Worm (Caenorhabditis elegans): ENCODE results near the gene atx-3.

The atx-3 gene

ce11 chrV:15590183-15590667 lies 13.0 kb upstream of the atx-3 start, which contains the start of gene F28F8.7:
TSS of gene F28F8.7 (minus strand) at chrV:15590617.
- peak; percentile 66 for TF ChIP-seq nhr-90 (tag; optimal IDR thresholded peaks at IDR 0.05; ENCODE audit: poor library complexity)
- TF ChIP-seq snu-23 (GFP tag; optimal IDR thresholded peaks at IDR 0.05), result peak; percentile 78
- peak; percentile 4 for TF ChIP-seq ceh-8 (GFP tag; optimal IDR thresholded peaks at IDR 0.05)
- TF ChIP-seq unc-86 (tag; optimal IDR thresholded peaks at IDR 0.05), result peak; percentile 36
- TF ChIP-seq nhr-85 (tag), result peak; percentile 79
- TF ChIP-seq egl-13 (tag; optimal IDR thresholded peaks at IDR 0.05), result peak; percentile 67
- TF ChIP-seq swsn-7 (tag; optimal IDR thresholded peaks at IDR 0.05), result peak; percentile 55
- TF ChIP-seq rnt-1 (tag; optimal IDR thresholded peaks at IDR 0.05), result peak; percentile 49
- peak; percentile 64 for TF ChIP-seq nhr-20 (tag; optimal IDR thresholded peaks at IDR 0.05)
- TF ChIP-seq nhr-47 (tag; optimal IDR thresholded peaks at IDR 0.05), result peak; percentile 90
- peak; percentile 44 to 79 for TF ChIP-seq efl-1 (optimal IDR thresholded peaks at IDR 0.05)
- TF ChIP-seq efl-1 (GFP tag; optimal IDR thresholded peaks at IDR 0.05 in 1 of 2), result peak; percentile 63 to 94
- peak in 2 of 3 experiments; percentile 52 to 58 for TF ChIP-seq dpl-1 (GFP tag; optimal IDR thresholded peaks at IDR 0.05)
- peak; percentile 72 for TF ChIP-seq xbp-1 (tag; optimal IDR thresholded peaks at IDR 0.05)
- peak; percentile 14 for TF ChIP-seq irx-1 (tag; optimal IDR thresholded peaks at IDR 0.05)
- peak; percentile 8 for TF ChIP-seq nhr-11 (tag; optimal IDR thresholded peaks at IDR 0.05)
- TF ChIP-seq tbx-2 (tag; optimal IDR thresholded peaks at IDR 0.05), result peak; percentile 19
- TF ChIP-seq fkh-4 (tag; optimal IDR thresholded peaks at IDR 0.05; ENCODE audit: borderline replicate concordance), result peak; percentile 16
- peak; percentile 41 for TF ChIP-seq zip-4 (GFP tag; optimal IDR thresholded peaks at IDR 0.05)
- TF ChIP-seq F16B12.6 (tag; optimal IDR thresholded peaks at IDR 0.05), result peak; percentile 20
- peak; percentile 65 for TF ChIP-seq lin-14 (GFP tag; optimal IDR thresholded peaks at IDR 0.05)
- peak; percentile 32 for TF ChIP-seq lin-15B (tag; optimal IDR thresholded peaks at IDR 0.05)
- TF ChIP-seq nhr-71 (tag; optimal IDR thresholded peaks at IDR 0.05), result peak; percentile 86
- TF ChIP-seq unc-98 (GFP tag; IDR thresholded peaks at IDR 0.05), result peak; percentile 62; the same call in 1 of the 2 replicates
- TF ChIP-seq lin-35 (GFP tag; optimal IDR thresholded peaks at IDR 0.05), result peak; percentile 0 to 36
- TF ChIP-seq lsy-2 (tag; optimal IDR thresholded peaks at IDR 0.05), result peak; percentile 89 to 92
- peak; percentile 78 for TF ChIP-seq grh-1 (GFP tag; IDR thresholded peaks at IDR 0.05)
- peak; percentile 82 for TF ChIP-seq lir-3 (tag; optimal IDR thresholded peaks at IDR 0.05; ENCODE audit: poor library complexity)
- TF ChIP-seq elt-2 (tag; optimal IDR thresholded peaks at IDR 0.05), result peak; percentile 57
- TF ChIP-seq dsc-1 (tag; optimal IDR thresholded peaks at IDR 0.05), result peak; percentile 64
- peak; percentile 75 for TF ChIP-seq mab-9 (GFP tag; IDR thresholded peaks at IDR 0.05)
- TF ChIP-seq isw-1 (GFP tag; IDR thresholded peaks at IDR 0.05), result peak; percentile 53
- TF ChIP-seq ceh-88 (GFP tag; IDR thresholded peaks at IDR 0.05), result peak; percentile 74
- peak; percentile 48 for TF ChIP-seq fkh-8 (tag; optimal IDR thresholded peaks at IDR 0.05)
- peak; percentile 35 for TF ChIP-seq nhr-77 (tag; optimal IDR thresholded peaks at IDR 0.05)
- TF ChIP-seq nhr-19 (GFP tag; conservative IDR thresholded peaks at IDR 0.05), result peak; percentile 94

- TF ChIP-seq lsy-2 (tag; optimal IDR thresholded peaks at IDR 0.05), result peak in 1 of 2 experiments; percentile 5
- TF ChIP-seq rnt-1 (tag; optimal IDR thresholded peaks at IDR 0.05), result peak; percentile 33
These were observed 8.5 kb upstream of the atx-3 start for ce11 chrV:15585744-15586143.

ce11 chrV:15578386-15578785 lies 1.1 kb upstream of the atx-3 start, which contains the start of gene F28F8.9:
TSS of gene F28F8.9 (minus strand) at chrV:15578673.
- TF ChIP-seq nhr-20 (tag; optimal IDR thresholded peaks at IDR 0.05), result peak; percentile 14
- peak; percentile 49 for TF ChIP-seq nhr-85 (tag)
- TF ChIP-seq hlh-4 (tag; optimal IDR thresholded peaks at IDR 0.05), result no peak
- no peak for TF ChIP-seq ceh-90 (tag; optimal IDR thresholded peaks at IDR 0.05)
- TF ChIP-seq egl-13 (tag; optimal IDR thresholded peaks at IDR 0.05), result no peak
- TF ChIP-seq grh-1 (GFP tag; IDR thresholded peaks at IDR 0.05), result no peak
- TF ChIP-seq skn-1 (tag; optimal IDR thresholded peaks at IDR 0.05), result peak; percentile 76
- no peak for TF ChIP-seq mep-1 (tag; optimal IDR thresholded peaks at IDR 0.05)
- peak; percentile 53 for TF ChIP-seq blmp-1 (tag; optimal IDR thresholded peaks at IDR 0.05)
- TF ChIP-seq fos-1 (tag; optimal IDR thresholded peaks at IDR 0.05), result peak; percentile 41
- peak; percentile 95 to 98 for TF ChIP-seq lin-35 (GFP tag; optimal IDR thresholded peaks at IDR 0.05)
- no peak for TF ChIP-seq pqm-1 (tag; optimal IDR thresholded peaks at IDR 0.05)
- no peak for TF ChIP-seq lin-39 (tag; optimal IDR thresholded peaks at IDR 0.05)
- TF ChIP-seq sup-37 (GFP tag; optimal IDR thresholded peaks at IDR 0.05), result no peak
- peak; percentile 63 for TF ChIP-seq nhr-71 (tag; optimal IDR thresholded peaks at IDR 0.05)
- peak; percentile 46 for TF ChIP-seq swsn-7 (tag; optimal IDR thresholded peaks at IDR 0.05)
- peak; percentile 43 for TF ChIP-seq lin-13 (GFP tag; optimal IDR thresholded peaks at IDR 0.05)
- TF ChIP-seq tbx-2 (tag; optimal IDR thresholded peaks at IDR 0.05), result peak; percentile 27
- TF ChIP-seq nhr-84 (tag; optimal IDR thresholded peaks at IDR 0.05), result no peak
- no peak for TF ChIP-seq lin-15B (tag; optimal IDR thresholded peaks at IDR 0.05)
- peak; percentile 67 to 80 for TF ChIP-seq lsy-2 (tag; optimal IDR thresholded peaks at IDR 0.05)
- TF ChIP-seq dpl-1 (GFP tag; optimal IDR thresholded peaks at IDR 0.05), result peak; percentile 91 to 96 (median 93)
- TF ChIP-seq snu-23 (GFP tag; optimal IDR thresholded peaks at IDR 0.05), result peak; percentile 56
- TF ChIP-seq ceh-82 (tag; optimal IDR thresholded peaks at IDR 0.05), result peak in 2 of 3 experiments; percentile 25 to 46

All from whole organism, L1 larva.